Worm (Caenorhabditis elegans): ENCODE results near the gene C11E4.7.

ce11 chrX:9653478-9653877 lies 36.5 kb downstream of the C11E4.7 start:
- TF ChIP-seq tab-1 (GFP tag; IDR thresholded peaks at IDR 0.05) (no peak), cog-1 (tag; optimal IDR thresholded peaks at IDR 0.05) (no peak), T22C8.4 (GFP tag; IDR thresholded peaks at IDR 0.05) (no peak), flt-1 (GFP tag; IDR thresholded peaks at IDR 0.05) (no peak)
